Fruit fly (Drosophila melanogaster) whole organism, embryonic: ENCODE data around the gene Pvf2.

Experiments used
- Adf1 ChIP-seq: fragments of 200-800 bp; sonication (Bioruptor generic); IDR thresholded peaks from 2 replicates; pipeline ENCODE4 v1.3.6; 2022; ENCODE audit warnings: missing biosample characterization, missing genetic modification characterization
- BEAF-32 ChIP-seq: fragments of 200-800 bp; sonication (Bioruptor generic); optimal IDR thresholded peaks from 3 replicates; lab custom pipeline; 2017; ENCODE audit warnings: missing biosample characterization, missing genetic modification characterization, mild to moderate bottlenecking, moderate library complexity, missing genetic modification reagents
- CG10543 ChIP-seq: fragments of 200-800 bp; sonication (Bioruptor generic); optimal IDR thresholded peaks from 3 replicates; lab custom pipeline; 2017; ENCODE audit warnings: missing biosample characterization, mild to moderate bottlenecking, missing genetic modification characterization, moderate library complexity
- CG11398 ChIP-seq: fragments of 200-800 bp; sonication (Bioruptor generic); optimal IDR thresholded peaks from 2 replicates; lab custom pipeline; 2016; ENCODE audit warnings: missing biosample characterization, missing genetic modification characterization
- CG12299 ChIP-seq: fragments of 200-800 bp; sonication (Bioruptor generic); optimal IDR thresholded peaks from 2 replicates; lab custom pipeline; 2018; ENCODE audit warnings: missing biosample characterization, mild to moderate bottlenecking, missing genetic modification characterization
- CG14441 ChIP-seq: fragments of 200-800 bp; sonication (Bioruptor generic); IDR thresholded peaks from 2 replicates; pipeline ENCODE4 v1.3.6; 2022; ENCODE audit warnings: missing biosample characterization, missing genetic modification characterization
- CG15601 ChIP-seq: fragments of 200-800 bp; sonication (Bioruptor generic); optimal IDR thresholded peaks from 3 replicates; lab custom pipeline; 2019; ENCODE audit warnings: missing biosample characterization, mild to moderate bottlenecking, missing genetic modification characterization, moderate library complexity
- CG1792 ChIP-seq: fragments of 200-800 bp; sonication (Bioruptor generic); optimal IDR thresholded peaks from 2 replicates; lab custom pipeline; 2016; ENCODE audit warnings: missing biosample characterization, missing genetic modification characterization
- CG2120 ChIP-seq: fragments of 200-800 bp; sonication (Bioruptor generic); optimal IDR thresholded peaks from 3 replicates; lab custom pipeline; 2016; ENCODE audit warnings: missing biosample characterization, missing genetic modification characterization
- CG30403 ChIP-seq: fragments of 200-800 bp; sonication (Bioruptor generic); optimal IDR thresholded peaks from 3 replicates; lab custom pipeline; 2016; ENCODE audit warnings: missing biosample characterization, missing genetic modification characterization
- CG4328 ChIP-seq: fragments of 200-800 bp; sonication (Bioruptor generic); optimal IDR thresholded peaks from 3 replicates; lab custom pipeline; 2017; ENCODE audit warnings: missing biosample characterization, missing genetic modification reagents, missing genetic modification characterization
- CG43689 ChIP-seq: fragments of 200-800 bp; sonication (Bioruptor generic); IDR thresholded peaks from 2 replicates; pipeline ENCODE4 v1.3.6; 2022; ENCODE audit warnings: missing biosample characterization, missing genetic modification characterization
- CG4617 ChIP-seq: fragments of 200-800 bp; sonication (Bioruptor generic); optimal IDR thresholded peaks from 3 replicates; lab custom pipeline; 2016; ENCODE audit warnings: missing biosample characterization, missing genetic modification characterization, borderline replicate concordance
- CG4707 ChIP-seq: fragments of 200-800 bp; sonication (Bioruptor generic); optimal IDR thresholded peaks from 2 replicates; lab custom pipeline; 2018; ENCODE audit warnings: missing biosample characterization, mild to moderate bottlenecking, missing genetic modification characterization, moderate library complexity
- CG6689 ChIP-seq: fragments of 200-800 bp; sonication (Bioruptor generic); IDR thresholded peaks from 2 replicates; pipeline ENCODE4 v1.3.6; 2022; ENCODE audit warnings: missing biosample characterization, missing genetic modification characterization
- CG7987 ChIP-seq: fragments of 200-800 bp; sonication (Bioruptor generic); optimal IDR thresholded peaks from 2 replicates; lab custom pipeline; 2018; ENCODE audit warnings: missing biosample characterization, mild to moderate bottlenecking, missing genetic modification characterization, moderate library complexity
- CG8359 ChIP-seq: fragments of 200-800 bp; sonication (Bioruptor generic); optimal IDR thresholded peaks from 2 replicates; lab custom pipeline; 2017; ENCODE audit warnings: missing biosample characterization, mild to moderate bottlenecking, missing genetic modification characterization, borderline replicate concordance
- CG8478 ChIP-seq: fragments of >200 bp; optimal IDR thresholded peaks from 2 replicates; lab custom pipeline; 2018
- CG8765 ChIP-seq: fragments of 200-800 bp; sonication (Bioruptor generic); IDR thresholded peaks from 2 replicates; pipeline ENCODE4 v1.3.6; 2022; ENCODE audit warnings: missing biosample characterization, missing genetic modification characterization
- CG9609 ChIP-seq: fragments of 200-800 bp; sonication (Bioruptor generic); optimal IDR thresholded peaks from 3 replicates; lab custom pipeline; 2016; ENCODE audit warnings: missing biosample characterization, missing genetic modification characterization
- CG9932 ChIP-seq: fragments of 200-800 bp; sonication (Bioruptor generic); IDR thresholded peaks from 2 replicates; pipeline ENCODE4 v1.3.6; 2022; ENCODE audit warnings: missing biosample characterization, missing genetic modification characterization
- Camta ChIP-seq: fragments of 200-800 bp; sonication (Bioruptor generic); optimal IDR thresholded peaks from 2 replicates; lab custom pipeline; 2016; ENCODE audit warnings: missing biosample characterization, missing genetic modification characterization
- Dad ChIP-seq: fragments of 200-800 bp; sonication (Bioruptor generic); optimal IDR thresholded peaks from 3 replicates; lab custom pipeline; 2016; ENCODE audit warnings: missing biosample characterization, missing genetic modification characterization
- Dll ChIP-seq: fragments of 200-800 bp; sonication (Bioruptor generic); IDR thresholded peaks from 4 replicates; pipeline ENCODE4 v1.3.6; 2022; ENCODE audit warnings: missing biosample characterization, missing genetic modification characterization; ENCODE audit not compliant: partially characterized antibody
- Eip74EF ChIP-seq, 2 experiments: fragments of 200-800 bp in 1 of 2; fragments of >200 bp in 1 of 2; sonication (Bioruptor generic) in 1 of 2; optimal IDR thresholded peaks; 2 replicates each; lab custom pipeline; 2017 to 2019; ENCODE audit warnings: missing biosample characterization in 2 of 2, missing genetic modification characterization in 2 of 2, mild to moderate bottlenecking in 1 of 2, moderate library complexity in 1 of 2
- Ets65A ChIP-seq: fragments of 200-800 bp; sonication (Bioruptor generic); peaks from one replicate; lab custom pipeline; 2016; ENCODE audit warnings: missing biosample characterization, missing genetic modification characterization
- Fer3 ChIP-seq: fragments of 200-800 bp; sonication (Bioruptor generic); optimal IDR thresholded peaks from 2 replicates; lab custom pipeline; 2018; ENCODE audit warnings: missing biosample characterization, mild to moderate bottlenecking, missing genetic modification characterization, moderate library complexity
- H15 ChIP-seq: fragments of 200-800 bp; sonication (Bioruptor generic); IDR thresholded peaks from 3 replicates; pipeline ENCODE4 v1.3.6; 2022; ENCODE audit warnings: missing biosample characterization, missing genetic modification characterization
- Hey ChIP-seq: fragments of 200-800 bp; sonication (Bioruptor generic); optimal IDR thresholded peaks from 3 replicates; lab custom pipeline; 2018; ENCODE audit warnings: missing biosample characterization, mild to moderate bottlenecking, missing genetic modification characterization
- Hmx ChIP-seq: fragments of 200-800 bp; sonication (Bioruptor generic); optimal IDR thresholded peaks from 2 replicates; lab custom pipeline; 2016; ENCODE audit warnings: missing biosample characterization, missing genetic modification characterization
- Kr ChIP-seq: fragments of 200-800 bp; sonication (Bioruptor generic); optimal IDR thresholded peaks from 2 replicates; lab custom pipeline; 2017; ENCODE audit warnings: missing biosample characterization, mild to moderate bottlenecking, missing genetic modification characterization
- Optix ChIP-seq: fragments of 200-800 bp; sonication (Bioruptor generic); IDR thresholded peaks from 3 replicates; pipeline ENCODE4 v1.3.6; 2022; ENCODE audit warnings: missing biosample characterization, missing genetic modification characterization
- Ptx1 ChIP-seq: fragments of 200-800 bp; sonication (Bioruptor generic); IDR thresholded peaks from 2 replicates; pipeline ENCODE4 v1.3.6; 2022; ENCODE audit warnings: missing biosample characterization, missing genetic modification characterization
- Rfx ChIP-seq: fragments of 200-800 bp; sonication (Bioruptor generic); IDR thresholded peaks from 2 replicates; pipeline ENCODE4 v1.3.6; 2022; ENCODE audit warnings: missing biosample characterization, missing genetic modification characterization
- Sox102F ChIP-seq: fragments of 200-800 bp; sonication (Bioruptor generic); optimal IDR thresholded peaks from 2 replicates; lab custom pipeline; 2018; ENCODE audit warnings: missing biosample characterization, mild to moderate bottlenecking, missing genetic modification characterization, moderate library complexity
- ato ChIP-seq: fragments of 200-800 bp; sonication (Bioruptor generic); IDR thresholded peaks from 2 replicates; pipeline ENCODE4 v1.3.6; 2022; ENCODE audit warnings: missing biosample characterization, missing genetic modification characterization; ENCODE audit not compliant: partially characterized antibody
- da ChIP-seq: fragments of 200-800 bp; sonication (Bioruptor generic); optimal IDR thresholded peaks from 2 replicates; lab custom pipeline; 2016; ENCODE audit warnings: missing biosample characterization, missing genetic modification characterization
- ftz-f1 ChIP-seq: fragments of 200-800 bp; sonication (Bioruptor generic); optimal IDR thresholded peaks from 2 replicates; lab custom pipeline; 2016; ENCODE audit warnings: missing biosample characterization, missing genetic modification characterization
- hb ChIP-seq: fragments of 200-800 bp; sonication (Bioruptor generic); IDR thresholded peaks from 3 replicates; pipeline ENCODE4 v1.3.6; 2022; ENCODE audit warnings: missing biosample characterization, missing genetic modification characterization; ENCODE audit not compliant: partially characterized antibody
- her ChIP-seq: fragments of 200-800 bp; sonication (Bioruptor generic); optimal IDR thresholded peaks from 2 replicates; lab custom pipeline; 2016; ENCODE audit warnings: missing biosample characterization, missing genetic modification characterization
- ind ChIP-seq: fragments of 200-800 bp; sonication (Bioruptor generic); optimal IDR thresholded peaks from 3 replicates; lab custom pipeline; 2016; ENCODE audit warnings: missing biosample characterization, missing genetic modification characterization
- luna ChIP-seq: fragments of 200-800 bp; sonication (Bioruptor generic); optimal IDR thresholded peaks from 2 replicates; lab custom pipeline; 2016; ENCODE audit warnings: missing biosample characterization, missing genetic modification characterization
- pita ChIP-seq: fragments of 200-800 bp; sonication (Bioruptor generic); optimal IDR thresholded peaks from 2 replicates; lab custom pipeline; 2017; ENCODE audit warnings: missing biosample characterization, mild to moderate bottlenecking, missing genetic modification characterization
- repo ChIP-seq: fragments of 200-800 bp; sonication (Bioruptor generic); optimal IDR thresholded peaks from 2 replicates; lab custom pipeline; 2016; ENCODE audit warnings: missing biosample characterization, missing genetic modification characterization
- sc ChIP-seq, 3 experiments: fragments of >200 bp in 2 of 3; fragments of 200-800 bp in 1 of 3; sonication (Bioruptor generic) in 1 of 3; optimal IDR thresholded peaks; 2 replicates in 2 of 3; 3 replicates in 1 of 3; lab custom pipeline; 2017; ENCODE audit warnings: mild to moderate bottlenecking in 1 of 3, missing biosample characterization in 1 of 3, missing genetic modification characterization in 1 of 3, missing genetic modification reagents in 1 of 3
- ssp ChIP-seq: fragments of 200-800 bp; sonication (Bioruptor generic); IDR thresholded peaks from 2 replicates; pipeline ENCODE4 v1.3.6; 2022; ENCODE audit warnings: missing biosample characterization, missing genetic modification characterization
- tna ChIP-seq: fragments of 200-800 bp; sonication (Bioruptor generic); IDR thresholded peaks from 2 replicates; pipeline ENCODE4 v1.3.6; 2022; ENCODE audit warnings: missing biosample characterization, missing genetic modification characterization; ENCODE audit not compliant: partially characterized antibody
- trem ChIP-seq: fragments of 200-800 bp; optimal IDR thresholded peaks from 3 replicates; lab custom pipeline; 2019; ENCODE audit warnings: missing biosample characterization, mild to moderate bottlenecking, missing genetic modification characterization, moderate library complexity
- wdn ChIP-seq: fragments of 200-800 bp; sonication (Bioruptor generic); IDR thresholded peaks from 2 replicates; pipeline ENCODE4 v1.3.6; 2022; ENCODE audit warnings: missing biosample characterization, missing genetic modification characterization

The Pvf2 gene

dm6 chr2L:7042150-7042811 lies 42.2 kb downstream of the Pvf2 start (continued):
- TF ChIP-seq CG4328 (GFP tag; lab: Kevin White, UChicago), result peak; percentile 26
- peak; percentile 4 for TF ChIP-seq ind (GFP tag; lab: Kevin White, UChicago)
- peak; percentile 68 for TF ChIP-seq CG9932 (GFP tag; lab: Robert Waterston, UW)
- peak; percentile 62 for TF ChIP-seq ftz-f1
- peak; percentile 59 for TF ChIP-seq her
- peak; percentile 35 for TF ChIP-seq CG12299
- no peak for TF ChIP-seq Dad
- TF ChIP-seq CG15601, result peak; percentile 8
- no peak for TF ChIP-seq tna (GFP tag; lab: Robert Waterston, UW)
- peak; percentile 91 for TF ChIP-seq ato (GFP tag; lab: Robert Waterston, UW)
- peak; percentile 84 for TF ChIP-seq CG7987
- no peak for TF ChIP-seq Hmx (GFP tag; lab: Kevin White, UChicago)
- no peak for TF ChIP-seq CG43689 (GFP tag; lab: Robert Waterston, UW)
- peak; percentile 78 for TF ChIP-seq CG10543 (GFP tag; lab: Kevin White, UChicago)
- TF ChIP-seq luna (GFP tag; lab: Kevin White, UChicago), result peak; percentile 1
- TF ChIP-seq sc (optimal IDR thresholded peaks at IDR 0.05; lab: Kevin White, UChicago), result no peak
- TF ChIP-seq sc (GFP tag; optimal IDR thresholded peaks at IDR 0.05; lab: Kevin White, UChicago), result no peak
- TF ChIP-seq Adf1 (GFP tag; lab: Robert Waterston, UW), result peak; percentile 66
- peak; percentile 70; the same call in 2 of the 3 replicates for TF ChIP-seq Optix (GFP tag; lab: Robert Waterston, UW)
- TF ChIP-seq CG8765 (GFP tag; lab: Robert Waterston, UW), result no peak
- TF ChIP-seq CG6689 (GFP tag; lab: Robert Waterston, UW), result 0 out of 2 replicates have a peak, but pooled peaks have one; percentile 42
- no peak for TF ChIP-seq Kr (GFP tag; lab: Kevin White, UChicago)
- peak; percentile 17 for TF ChIP-seq CG9609 (GFP tag; lab: Kevin White, UChicago)
- peak; percentile 26; the same call in 1 of the 3 replicates for TF ChIP-seq H15 (GFP tag; lab: Robert Waterston, UW)
- no peak for TF ChIP-seq CG8359
- peak; percentile 29; the same call in 1 of the 2 replicates for TF ChIP-seq ssp
- TF ChIP-seq Sox102F (GFP tag; lab: Kevin White, UChicago), result peak; percentile 49
- TF ChIP-seq CG4617, result peak; percentile 51
- TF ChIP-seq Fer3 (tag; lab: Kevin White, UChicago), result no peak
- peak; percentile 66 for TF ChIP-seq BEAF-32 (GFP tag; lab: Kevin White, UChicago)
- peak; percentile 13 for TF ChIP-seq CG4707 (GFP tag; lab: Kevin White, UChicago)
- no peak for TF ChIP-seq da (GFP tag; lab: Kevin White, UChicago)
- TF ChIP-seq pita, result no peak
- TF ChIP-seq repo (GFP tag; lab: Kevin White, UChicago), result peak; percentile 38
- TF ChIP-seq CG14441 (GFP tag; lab: Robert Waterston, UW), result peak; percentile 68
- peak; percentile 63 for TF ChIP-seq Dll (GFP tag; lab: Robert Waterston, UW)
- no peak for TF ChIP-seq CG1792
- peak; percentile 68 for TF ChIP-seq Ptx1
- TF ChIP-seq Rfx (GFP tag; lab: Robert Waterston, UW), result peak; percentile 82
- peak; percentile 68 for TF ChIP-seq Ets65A (GFP tag; lab: Kevin White, UChicago)
- peak in 1 of 2 experiments; percentile 47 for TF ChIP-seq Eip74EF (GFP tag; optimal IDR thresholded peaks at IDR 0.05; lab: Kevin White, UChicago)
- TF ChIP-seq trem (tag; lab: Kevin White, UChicago), result peak; percentile 61
- TF ChIP-seq Camta, result no peak
- peak; percentile 8 for TF ChIP-seq Hey (tag; lab: Kevin White, UChicago)
- TF ChIP-seq CG11398 (GFP tag; lab: Kevin White, UChicago), result peak; percentile 23
- TF ChIP-seq hb, result peak; percentile 11; the same call in 1 of the 3 replicates
- TF ChIP-seq CG8478, result no peak
- TF ChIP-seq CG30403 (GFP tag; lab: Kevin White, UChicago), result peak; percentile 44
- peak; percentile 52; the same call in 1 of the 2 replicates for TF ChIP-seq wdn (GFP tag; lab: Robert Waterston, UW)
- peak; percentile 66 for TF ChIP-seq CG2120 (GFP tag; lab: Kevin White, UChicago)
